Fruit fly (Drosophila melanogaster) whole organism, embryonic: ENCODE data around the gene CG33946.

Experiments used
- Abd-B ChIP-seq: fragments of 200-800 bp; sonication (Bioruptor generic); optimal IDR thresholded peaks from 2 replicates; lab custom pipeline; 2018; ENCODE audit warnings: missing biosample characterization, mild to moderate bottlenecking, missing genetic modification characterization, moderate library complexity
- Adf1 ChIP-seq: fragments of 200-800 bp; sonication (Bioruptor generic); IDR thresholded peaks from 2 replicates; pipeline ENCODE4 v1.3.6; 2022; ENCODE audit warnings: missing biosample characterization, missing genetic modification characterization
- CG10543 ChIP-seq: fragments of 200-800 bp; sonication (Bioruptor generic); optimal IDR thresholded peaks from 3 replicates; lab custom pipeline; 2017; ENCODE audit warnings: missing biosample characterization, mild to moderate bottlenecking, missing genetic modification characterization, moderate library complexity
- CG11456 ChIP-seq: fragments of 200-800 bp; sonication (Bioruptor generic); IDR thresholded peaks from 3 replicates; pipeline ENCODE4 v1.3.6; 2022; ENCODE audit warnings: missing biosample characterization, missing genetic modification characterization
- CG11504 ChIP-seq: fragments of 200-800 bp; sonication (Bioruptor generic); optimal IDR thresholded peaks from 3 replicates; lab custom pipeline; 2019; ENCODE audit warnings: missing biosample characterization, mild to moderate bottlenecking, missing genetic modification characterization, moderate library complexity
- CG12942 ChIP-seq: fragments of 200-800 bp; sonication (Bioruptor generic); optimal IDR thresholded peaks from 3 replicates; lab custom pipeline; 2016; ENCODE audit warnings: missing biosample characterization, missing genetic modification characterization
- CG1602 ChIP-seq: fragments of 200-800 bp; sonication (Bioruptor generic); optimal IDR thresholded peaks from 3 replicates; lab custom pipeline; 2016; ENCODE audit warnings: missing biosample characterization, missing genetic modification characterization
- CG17361 ChIP-seq: fragments of 200-800 bp; sonication (Bioruptor generic); IDR thresholded peaks from 3 replicates; pipeline ENCODE4 v1.3.6; 2022; ENCODE audit warnings: missing biosample characterization, missing genetic modification characterization
- CG17568 ChIP-seq: fragments of 200-800 bp; sonication (Bioruptor generic); optimal IDR thresholded peaks from 2 replicates; lab custom pipeline; 2018; ENCODE audit warnings: missing biosample characterization, mild to moderate bottlenecking, missing genetic modification characterization, moderate library complexity
- CG18619 ChIP-seq: fragments of 200-800 bp; sonication (Bioruptor generic); optimal IDR thresholded peaks from 3 replicates; lab custom pipeline; 2017; ENCODE audit warnings: missing biosample characterization, mild to moderate bottlenecking, missing genetic modification characterization
- CG2120 ChIP-seq: fragments of 200-800 bp; sonication (Bioruptor generic); optimal IDR thresholded peaks from 3 replicates; lab custom pipeline; 2016; ENCODE audit warnings: missing biosample characterization, missing genetic modification characterization
- CG3407 ChIP-seq: fragments of 200-800 bp; sonication (Bioruptor generic); optimal IDR thresholded peaks from 2 replicates; lab custom pipeline; 2018; ENCODE audit warnings: missing biosample characterization, mild to moderate bottlenecking, missing genetic modification characterization
- CG3726 ChIP-seq: fragments of 200-800 bp; sonication (Bioruptor generic); IDR thresholded peaks from 3 replicates; pipeline ENCODE4, ENCODE4 v1.3.6; 2022; ENCODE audit warnings: missing biosample characterization, missing genetic modification characterization
- CG4360 ChIP-seq: fragments of 200-800 bp; sonication (Bioruptor generic); IDR thresholded peaks from 2 replicates; pipeline ENCODE4 v1.3.6; 2022; ENCODE audit warnings: missing biosample characterization, missing genetic modification characterization
- CG4424 ChIP-seq: fragments of 200-800 bp; sonication (Bioruptor generic); optimal IDR thresholded peaks from 3 replicates; lab custom pipeline; 2016; ENCODE audit warnings: missing biosample characterization, missing genetic modification characterization
- CG6175 ChIP-seq: fragments of 200-800 bp; sonication (Bioruptor generic); IDR thresholded peaks from 3 replicates; pipeline ENCODE4 v1.3.6; 2022; ENCODE audit warnings: missing biosample characterization, missing genetic modification characterization
- CG6854 ChIP-seq: fragments of 200-800 bp; sonication (Bioruptor generic); optimal IDR thresholded peaks from 3 replicates; lab custom pipeline; 2017; ENCODE audit warnings: missing biosample characterization, mild to moderate bottlenecking, missing genetic modification characterization
- CG8281 ChIP-seq: fragments of 200-800 bp; sonication (Bioruptor generic); optimal IDR thresholded peaks from 2 replicates; lab custom pipeline; 2018; ENCODE audit warnings: missing biosample characterization, mild to moderate bottlenecking, missing genetic modification characterization, moderate library complexity
- CG8765 ChIP-seq: fragments of 200-800 bp; sonication (Bioruptor generic); IDR thresholded peaks from 2 replicates; pipeline ENCODE4 v1.3.6; 2022; ENCODE audit warnings: missing biosample characterization, missing genetic modification characterization
- CG9876 ChIP-seq: fragments of 200-800 bp; sonication (Bioruptor generic); optimal IDR thresholded peaks from 2 replicates; lab custom pipeline; 2016; ENCODE audit warnings: missing biosample characterization, missing genetic modification characterization
- Camta ChIP-seq: fragments of 200-800 bp; sonication (Bioruptor generic); optimal IDR thresholded peaks from 2 replicates; lab custom pipeline; 2016; ENCODE audit warnings: missing biosample characterization, missing genetic modification characterization
- Doc2 ChIP-seq: fragments of 200-800 bp; sonication (Bioruptor generic); IDR thresholded peaks from 2 replicates; pipeline ENCODE4 v1.3.6; 2022; ENCODE audit warnings: missing biosample characterization, missing genetic modification characterization
- Doc3 ChIP-seq: fragments of 200-800 bp; sonication (Bioruptor generic); IDR thresholded peaks from 3 replicates; pipeline ENCODE4 v1.3.6; 2022; ENCODE audit warnings: missing biosample characterization, missing genetic modification characterization; ENCODE audit not compliant: partially characterized antibody
- Fer1 ChIP-seq: fragments of 200-800 bp; sonication (Bioruptor generic); optimal IDR thresholded peaks from 2 replicates; lab custom pipeline; 2017; ENCODE audit warnings: missing biosample characterization, mild to moderate bottlenecking, missing genetic modification characterization
- HHEX ChIP-seq: fragments of 200-800 bp; sonication (Bioruptor generic); optimal IDR thresholded peaks from 3 replicates; lab custom pipeline; 2017; ENCODE audit warnings: missing biosample characterization, mild to moderate bottlenecking, missing genetic modification characterization, missing genetic modification reagents
- Hr3 ChIP-seq: fragments of 200-800 bp; sonication (Bioruptor generic); optimal IDR thresholded peaks from 3 replicates; lab custom pipeline; 2016; ENCODE audit warnings: missing biosample characterization, missing genetic modification characterization
- Hr78 ChIP-seq, 2 experiments: fragments of 200-800 bp in 1 of 2; fragments of >200 bp in 1 of 2; sonication (Bioruptor generic) in 1 of 2; optimal IDR thresholded peaks; 2 replicates each; lab custom pipeline; 2017 to 2019; ENCODE audit warnings: missing biosample characterization in 2 of 2, missing genetic modification characterization in 2 of 2, mild to moderate bottlenecking in 1 of 2, moderate library complexity in 1 of 2
- MTF-1 ChIP-seq: fragments of 200-800 bp; sonication (Bioruptor generic); optimal IDR thresholded peaks from 2 replicates; lab custom pipeline; 2018; ENCODE audit warnings: missing biosample characterization, mild to moderate bottlenecking, missing genetic modification characterization, borderline replicate concordance
- Max ChIP-seq: fragments of 200-800 bp; sonication (Bioruptor generic); optimal IDR thresholded peaks from 2 replicates; lab custom pipeline; 2016; ENCODE audit warnings: missing biosample characterization, mild to moderate bottlenecking, missing genetic modification characterization
- Scr ChIP-seq: fragments of 200-800 bp; sonication (Bioruptor generic); IDR thresholded peaks from 2 replicates; pipeline ENCODE4 v1.3.6; 2022; ENCODE audit warnings: missing biosample characterization, missing genetic modification characterization; ENCODE audit not compliant: partially characterized antibody
- Sin3A ChIP-seq: fragments of >200 bp; optimal IDR thresholded peaks from 2 replicates; lab custom pipeline; 2018
- Ssrp ChIP-seq: fragments of 200-800 bp; sonication (Bioruptor generic); optimal IDR thresholded peaks from 2 replicates; lab custom pipeline; 2018; ENCODE audit warnings: missing biosample characterization, mild to moderate bottlenecking, missing genetic modification characterization, moderate library complexity
- Tbp ChIP-seq: fragments of >200 bp; optimal IDR thresholded peaks from 2 replicates; lab custom pipeline; 2018; ENCODE audit warnings: missing biosample characterization, missing genetic modification characterization
- chn ChIP-seq: fragments of 200-800 bp; sonication (Bioruptor generic); optimal IDR thresholded peaks from 2 replicates; lab custom pipeline; 2016; ENCODE audit warnings: missing biosample characterization, missing genetic modification characterization
- ci ChIP-seq: fragments of 200-800 bp; sonication (Bioruptor generic); IDR thresholded peaks from 3 replicates; pipeline ENCODE4 v1.3.6; 2022; ENCODE audit warnings: missing biosample characterization, missing genetic modification characterization
- corto ChIP-seq: fragments of 200-800 bp; sonication (Bioruptor generic); optimal IDR thresholded peaks from 2 replicates; lab custom pipeline; 2016; ENCODE audit warnings: missing biosample characterization, mild to moderate bottlenecking, missing genetic modification characterization, moderate library complexity
- dati ChIP-seq: fragments of 200-800 bp; sonication (Bioruptor generic); IDR thresholded peaks from 2 replicates; pipeline ENCODE4 v1.3.6; 2022; ENCODE audit warnings: missing biosample characterization, missing genetic modification characterization
- ems ChIP-seq: fragments of 200-800 bp; sonication (Bioruptor generic); optimal IDR thresholded peaks from 3 replicates; lab custom pipeline; 2016; ENCODE audit warnings: missing biosample characterization, missing genetic modification characterization
- fd64A ChIP-seq: fragments of 200-800 bp; sonication (Bioruptor generic); optimal IDR thresholded peaks from 3 replicates; lab custom pipeline; 2018; ENCODE audit warnings: missing biosample characterization, mild to moderate bottlenecking, missing genetic modification characterization
- gcm2 ChIP-seq: fragments of 200-800 bp; sonication (Bioruptor generic); optimal IDR thresholded peaks from 2 replicates; lab custom pipeline; 2016; ENCODE audit warnings: missing biosample characterization, missing genetic modification characterization
- pan ChIP-seq, 4 experiments: fragments of >200 bp in 3 of 4; fragments of 200-800 bp in 1 of 4; sonication (Bioruptor generic) in 1 of 4; optimal IDR thresholded peaks in 3 of 4; IDR thresholded peaks in 1 of 4; 2 replicates each; pipeline versions ENCODE4 v1.3.6 to Lab custom; 2017 to 2022; ENCODE audit warnings: missing biosample characterization in 2 of 4, missing genetic modification characterization in 2 of 4, mixed read lengths in 1 of 4
- pb ChIP-seq: fragments of 200-800 bp; sonication (Bioruptor generic); optimal IDR thresholded peaks from 3 replicates; lab custom pipeline; 2016; ENCODE audit warnings: missing biosample characterization, missing genetic modification characterization
- pita ChIP-seq: fragments of 200-800 bp; sonication (Bioruptor generic); optimal IDR thresholded peaks from 2 replicates; lab custom pipeline; 2017; ENCODE audit warnings: missing biosample characterization, mild to moderate bottlenecking, missing genetic modification characterization
- ranshi ChIP-seq: fragments of 200-800 bp; sonication (Bioruptor generic); IDR thresholded peaks from 2 replicates; pipeline ENCODE4 v1.3.6; 2022; ENCODE audit warnings: missing biosample characterization, missing genetic modification characterization
- repo ChIP-seq: fragments of 200-800 bp; sonication (Bioruptor generic); optimal IDR thresholded peaks from 2 replicates; lab custom pipeline; 2016; ENCODE audit warnings: missing biosample characterization, missing genetic modification characterization
- sens ChIP-seq: fragments of 200-800 bp; sonication (Bioruptor generic); peaks from one replicate; lab custom pipeline; 2016; ENCODE audit warnings: missing biosample characterization, missing genetic modification characterization
- sens-2 ChIP-seq: fragments of 200-800 bp; sonication (Bioruptor generic); IDR thresholded peaks from 2 replicates; pipeline ENCODE4 v1.3.6; 2022; ENCODE audit warnings: missing biosample characterization, missing genetic modification characterization
- sima ChIP-seq: fragments of 200-800 bp; sonication (Bioruptor generic); optimal IDR thresholded peaks from 2 replicates; lab custom pipeline; 2016; ENCODE audit warnings: missing biosample characterization, missing genetic modification characterization
- sisA ChIP-seq: fragments of 200-800 bp; sonication (Bioruptor generic); IDR thresholded peaks from 2 replicates; pipeline ENCODE4 v1.3.6; 2022; ENCODE audit warnings: missing biosample characterization, missing genetic modification characterization
- slp2 ChIP-seq: fragments of 200-800 bp; sonication (Bioruptor generic); optimal IDR thresholded peaks from 2 replicates; lab custom pipeline; 2016; ENCODE audit warnings: missing biosample characterization, missing genetic modification characterization
- stwl ChIP-seq: fragments of 200-800 bp; sonication (Bioruptor generic); optimal IDR thresholded peaks from 3 replicates; lab custom pipeline; 2018; ENCODE audit warnings: missing biosample characterization, mild to moderate bottlenecking, missing genetic modification characterization, moderate library complexity
- vvl ChIP-seq: fragments of 200-800 bp; sonication (Bioruptor generic); IDR thresholded peaks from 2 replicates; pipeline ENCODE4 v1.3.6; 2022; ENCODE audit warnings: missing biosample characterization, missing genetic modification characterization

Gene CG33946

DNA sequence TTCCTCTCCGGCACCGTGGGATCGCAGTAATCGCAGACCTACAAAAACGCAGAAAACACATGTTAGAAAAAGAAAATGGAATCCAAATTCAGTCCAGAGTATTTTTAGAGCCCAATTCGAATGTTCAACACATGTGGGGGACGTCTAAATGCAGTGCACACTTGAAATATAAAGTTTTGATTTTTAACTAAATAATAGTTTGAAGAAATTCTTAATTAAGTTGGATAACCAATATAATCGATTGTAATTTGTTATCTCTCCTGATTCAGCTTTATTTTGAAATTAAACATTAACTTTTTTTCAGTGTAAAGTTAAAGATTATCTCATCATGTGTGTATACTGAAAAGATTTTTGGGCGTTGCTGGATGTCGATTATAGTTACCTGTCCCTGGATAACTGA, 3.2 kb upstream of the CG33946 start (continued):
- TF ChIP-seq Camta (GFP tag; lab: Kevin White, UChicago) (peak; percentile 44), Scr (GFP tag; lab: Robert Waterston, UW) (no peak), Abd-B (GFP tag; lab: Kevin White, UChicago) (peak; percentile 42), ranshi (peak; percentile 50; the same call in 1 of the 2 replicates), CG6175 (GFP tag; lab: Robert Waterston, UW) (no peak), corto (GFP tag; lab: Kevin White, UChicago) (no peak), slp2 (GFP tag; lab: Kevin White, UChicago) (peak; percentile 49), CG17568 (GFP tag; lab: Kevin White, UChicago) (no peak), CG2120 (GFP tag; lab: Kevin White, UChicago) (peak; percentile 24), sima (no peak), pb (no peak), Sin3A (lab: Kevin White, UChicago) (no peak), chn (GFP tag; lab: Kevin White, UChicago) (peak; percentile 45), repo (GFP tag; lab: Kevin White, UChicago) (no peak), Max (GFP tag; lab: Kevin White, UChicago) (no peak), fd64A (GFP tag; lab: Kevin White, UChicago) (no peak), Doc3 (GFP tag; lab: Robert Waterston, UW) (no peak), ems (GFP tag; lab: Kevin White, UChicago) (no peak), Doc2 (GFP tag; lab: Robert Waterston, UW) (no peak), MTF-1 (peak; percentile 9), gcm2 (GFP tag; lab: Kevin White, UChicago) (no peak), CG17361 (GFP tag; lab: Robert Waterston, UW) (peak; percentile 82), stwl (tag; lab: Kevin White, UChicago) (no peak), CG8281 (tag; lab: Kevin White, UChicago) (peak; percentile 24), CG8765 (GFP tag; lab: Robert Waterston, UW) (0 out of 2 replicates have a peak, but pooled peaks have one; percentile 19), dati (0 out of 2 replicates have a peak, but pooled peaks have one; percentile 38), Hr78 (GFP tag; optimal IDR thresholded peaks at IDR 0.05; lab: Kevin White, UChicago) (no peak), Hr3 (peak; percentile 56), pan (optimal IDR thresholded peaks at IDR 0.05; lab: Kevin White, UChicago) (no peak), pan (GFP tag; optimal IDR thresholded peaks at IDR 0.05 in 1 of 2, IDR thresholded peaks at IDR 0.05 in 1 of 2) (peak in 1 of 2 experiments; percentile 76), Fer1 (GFP tag; lab: Kevin White, UChicago) (no peak), sisA (GFP tag; lab: Robert Waterston, UW) (peak; percentile 53; the same call in 1 of the 2 replicates), Adf1 (no peak), CG11504 (tag; lab: Kevin White, UChicago) (peak; percentile 56), CG10543 (GFP tag; lab: Kevin White, UChicago) (no peak), CG1602 (GFP tag; lab: Kevin White, UChicago) (peak; percentile 64), CG6854 (no peak), Tbp (GFP tag; lab: Kevin White, UChicago) (no peak), CG9876 (GFP tag; lab: Kevin White, UChicago) (no peak), CG12942 (GFP tag; lab: Kevin White, UChicago) (peak; percentile 26), CG3407 (GFP tag; lab: Kevin White, UChicago) (peak; percentile 29), sens (GFP tag; lab: Kevin White, UChicago) (peak; percentile 94)

DNA sequence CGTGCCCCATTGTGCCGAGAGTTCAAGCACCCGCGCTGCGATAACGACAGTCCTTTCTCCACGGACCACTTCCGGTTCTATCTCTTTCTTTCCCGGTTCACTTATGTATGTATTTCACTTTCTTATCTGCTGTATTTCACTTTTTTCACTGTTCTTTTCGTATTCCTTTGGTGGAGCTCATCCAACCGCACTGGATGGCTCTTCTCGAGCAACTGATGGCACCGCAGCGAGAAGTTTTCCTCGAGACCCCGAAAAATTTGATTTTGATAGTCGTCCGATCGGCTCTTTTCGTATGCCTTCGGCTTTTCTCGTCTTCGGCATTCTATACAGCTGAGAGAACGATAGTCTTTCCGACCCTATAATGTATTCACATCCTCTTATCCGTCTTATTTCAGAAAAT, 2.6 kb upstream of the CG33946 start, which contains the start of gene LanA:
Gene LanA (minus strand): TSS at position 217 of the 400 bp plus-strand sequence.
- TF ChIP-seq Ssrp (tag; lab: Kevin White, UChicago) (no peak), pita (GFP tag; lab: Kevin White, UChicago) (no peak), vvl (peak; percentile 18; the same call in 1 of the 2 replicates), CG3726 (GFP tag; lab: Robert Waterston, UW) (no peak), slp2 (GFP tag; lab: Kevin White, UChicago) (no peak), ci (peak; percentile 49; the same call in 2 of the 3 replicates), CG4424 (GFP tag; lab: Kevin White, UChicago) (no peak), CG8765 (GFP tag; lab: Robert Waterston, UW) (no peak), CG11456 (GFP tag; lab: Robert Waterston, UW) (no peak), CG18619 (GFP tag; lab: Kevin White, UChicago) (no peak), CG4360 (peak; percentile 15; the same call in 1 of the 2 replicates), HHEX (GFP tag; lab: Kevin White, UChicago) (no peak), sens-2 (0 out of 2 replicates have a peak, but pooled peaks have one; percentile 31)
